Fruit fly (Drosophila melanogaster) whole organism, embryonic: ENCODE measurements around the gene tex.
A peak's percentile ranks its signal among the peaks of the same experiment; 100 is the strongest.

ENCODE experiments used
- Ada2b ChIP-seq: fragments of 200-800 bp; sonication (Bioruptor generic); IDR thresholded peaks from 2 replicates; pipeline ENCODE4 v1.3.6; 2022; ENCODE audit warnings: missing biosample characterization, missing genetic modification characterization
- Asciz ChIP-seq: fragments of 200-800 bp; sonication (Bioruptor generic); optimal IDR thresholded peaks from 2 replicates; lab custom pipeline; 2017; ENCODE audit warnings: missing biosample characterization, mild to moderate bottlenecking, missing genetic modification characterization, missing genetic modification reagents
- Atf6 ChIP-seq: fragments of 200-800 bp; sonication (Bioruptor generic); IDR thresholded peaks from 2 replicates; pipeline ENCODE4 v1.3.6; 2022; ENCODE audit warnings: missing biosample characterization, missing genetic modification characterization
- CG12219 ChIP-seq: fragments of 200-800 bp; sonication (Bioruptor generic); optimal IDR thresholded peaks from 3 replicates; lab custom pipeline; 2018; ENCODE audit warnings: missing biosample characterization, mild to moderate bottlenecking, missing genetic modification characterization
- CG1233 ChIP-seq: fragments of 200-800 bp; sonication (Bioruptor generic); optimal IDR thresholded peaks from 4 replicates; lab custom pipeline; 2018; ENCODE audit warnings: missing biosample characterization, mild to moderate bottlenecking, missing genetic modification characterization
- CG14014 ChIP-seq: fragments of 200-800 bp; sonication (Bioruptor generic); IDR thresholded peaks from 2 replicates; pipeline ENCODE4 v1.3.6; 2022; ENCODE audit warnings: missing biosample characterization, missing genetic modification characterization
- CG14710 ChIP-seq: fragments of 200-800 bp; sonication (Bioruptor generic); optimal IDR thresholded peaks from 3 replicates; lab custom pipeline; 2019; ENCODE audit warnings: missing biosample characterization, mild to moderate bottlenecking, missing genetic modification characterization, moderate library complexity
- CG1529 ChIP-seq: fragments of 200-800 bp; sonication (Bioruptor generic); optimal IDR thresholded peaks from 3 replicates; lab custom pipeline; 2018; ENCODE audit warnings: missing biosample characterization, missing genetic modification characterization
- CG18011 ChIP-seq: fragments of 200-800 bp; sonication (Bioruptor generic); optimal IDR thresholded peaks from 2 replicates; lab custom pipeline; 2017; ENCODE audit warnings: missing biosample characterization, missing genetic modification characterization, mild to moderate bottlenecking, moderate library complexity, missing genotype
- CG18262 ChIP-seq: fragments of 200-800 bp; optimal IDR thresholded peaks from 3 replicates; lab custom pipeline; 2019; ENCODE audit warnings: missing biosample characterization, mild to moderate bottlenecking, missing genetic modification characterization, moderate library complexity
- CG30431 ChIP-seq: fragments of 200-800 bp; sonication (Bioruptor generic); optimal IDR thresholded peaks from 2 replicates; lab custom pipeline; 2017; ENCODE audit warnings: missing biosample characterization, missing genetic modification characterization
- CG32767 ChIP-seq: fragments of 200-800 bp; sonication (Bioruptor generic); IDR thresholded peaks from 2 replicates; pipeline ENCODE4 v1.3.6; 2022; ENCODE audit warnings: missing biosample characterization, missing genetic modification characterization
- CG3847 ChIP-seq: fragments of 200-800 bp; sonication (Bioruptor generic); IDR thresholded peaks from 2 replicates; pipeline ENCODE4 v1.3.6; 2022; ENCODE audit warnings: missing biosample characterization, missing genetic modification characterization
- CG3995 ChIP-seq: fragments of 200-800 bp; sonication (Bioruptor generic); optimal IDR thresholded peaks from 3 replicates; lab custom pipeline; 2016; ENCODE audit warnings: missing biosample characterization, missing genetic modification characterization
- CG6791 ChIP-seq: fragments of 200-800 bp; sonication (Bioruptor generic); IDR thresholded peaks from 3 replicates; pipeline ENCODE4 v1.3.6; 2022; ENCODE audit warnings: missing biosample characterization, missing genetic modification characterization; ENCODE audit not compliant: partially characterized antibody
- CG6854 ChIP-seq: fragments of 200-800 bp; sonication (Bioruptor generic); optimal IDR thresholded peaks from 3 replicates; lab custom pipeline; 2017; ENCODE audit warnings: missing biosample characterization, mild to moderate bottlenecking, missing genetic modification characterization
- CG7372 ChIP-seq: fragments of 200-800 bp; sonication (Bioruptor generic); IDR thresholded peaks from 2 replicates; pipeline ENCODE4 v1.3.6; 2022; ENCODE audit warnings: missing biosample characterization, missing genetic modification characterization
- Dad ChIP-seq: fragments of 200-800 bp; sonication (Bioruptor generic); optimal IDR thresholded peaks from 3 replicates; lab custom pipeline; 2016; ENCODE audit warnings: missing biosample characterization, missing genetic modification characterization
- HLH4C ChIP-seq: fragments of 200-800 bp; sonication (Bioruptor generic); IDR thresholded peaks from 3 replicates; pipeline ENCODE4 v1.3.6; 2022; ENCODE audit warnings: missing biosample characterization, missing genetic modification characterization; ENCODE audit not compliant: partially characterized antibody
- HmgZ ChIP-seq: fragments of 200-800 bp; sonication (Bioruptor generic); optimal IDR thresholded peaks from 2 replicates; lab custom pipeline; 2018; ENCODE audit warnings: missing biosample characterization, mild to moderate bottlenecking, missing genetic modification characterization
- Max ChIP-seq: fragments of 200-800 bp; sonication (Bioruptor generic); optimal IDR thresholded peaks from 2 replicates; lab custom pipeline; 2016; ENCODE audit warnings: missing biosample characterization, mild to moderate bottlenecking, missing genetic modification characterization
- Mes4 ChIP-seq: fragments of 200-800 bp; sonication (Bioruptor generic); optimal IDR thresholded peaks from 2 replicates; lab custom pipeline; 2016; ENCODE audit warnings: missing biosample characterization, missing genetic modification characterization
- Optix ChIP-seq: fragments of 200-800 bp; sonication (Bioruptor generic); IDR thresholded peaks from 3 replicates; pipeline ENCODE4 v1.3.6; 2022; ENCODE audit warnings: missing biosample characterization, missing genetic modification characterization
- caup ChIP-seq: fragments of 200-800 bp; sonication (Bioruptor generic); optimal IDR thresholded peaks from 3 replicates; lab custom pipeline; 2017; ENCODE audit warnings: missing biosample characterization, mild to moderate bottlenecking, missing genetic modification characterization, moderate library complexity; ENCODE audit not compliant: severe bottlenecking
- chm ChIP-seq: fragments of 200-800 bp; sonication (Bioruptor generic); IDR thresholded peaks from 2 replicates; pipeline ENCODE4 v1.3.6; 2022; ENCODE audit warnings: missing biosample characterization, missing genetic modification characterization
- crol ChIP-seq: fragments of 200-800 bp; sonication (Bioruptor generic); IDR thresholded peaks from 2 replicates; pipeline ENCODE4 v1.3.6; 2022; ENCODE audit warnings: missing biosample characterization, missing genetic modification characterization
- crp ChIP-seq, 2 experiments: fragments of 200-800 bp; sonication (Bioruptor generic); optimal IDR thresholded peaks; 2 replicates in 1 of 2; 3 replicates in 1 of 2; lab custom pipeline; 2017; ENCODE audit warnings: missing biosample characterization in 2 of 2, missing genetic modification characterization in 2 of 2, mild to moderate bottlenecking in 1 of 2, moderate library complexity in 1 of 2
- emc ChIP-seq: fragments of 200-800 bp; sonication (Bioruptor generic); optimal IDR thresholded peaks from 2 replicates; lab custom pipeline; 2016; ENCODE audit warnings: missing biosample characterization, missing genetic modification characterization
- gcm ChIP-seq: fragments of 200-800 bp; sonication (Bioruptor generic); optimal IDR thresholded peaks from 2 replicates; lab custom pipeline; 2019; ENCODE audit warnings: missing biosample characterization, mild to moderate bottlenecking, missing genetic modification characterization, moderate library complexity
- hb ChIP-seq: fragments of 200-800 bp; sonication (Bioruptor generic); IDR thresholded peaks from 3 replicates; pipeline ENCODE4 v1.3.6; 2022; ENCODE audit warnings: missing biosample characterization, missing genetic modification characterization; ENCODE audit not compliant: partially characterized antibody
- her ChIP-seq: fragments of 200-800 bp; sonication (Bioruptor generic); optimal IDR thresholded peaks from 2 replicates; lab custom pipeline; 2016; ENCODE audit warnings: missing biosample characterization, missing genetic modification characterization
- hth ChIP-seq: fragments of >200 bp; optimal IDR thresholded peaks from 2 replicates; lab custom pipeline; 2017; ENCODE audit warnings: inconsistent platforms
- lab ChIP-seq: fragments of 200-800 bp; sonication (Bioruptor generic); optimal IDR thresholded peaks from 3 replicates; lab custom pipeline; 2017; ENCODE audit warnings: missing biosample characterization, missing genetic modification characterization, mild to moderate bottlenecking, moderate library complexity, missing genetic modification reagents
- lov ChIP-seq, 2 experiments: fragments of 200-800 bp in 1 of 2; fragments of >200 bp in 1 of 2; sonication (Bioruptor generic) in 1 of 2; IDR thresholded peaks in 1 of 2; optimal IDR thresholded peaks in 1 of 2; 2 replicates in 1 of 2; 3 replicates in 1 of 2; pipeline versions ENCODE4 v1.3.6 to Lab custom; 2017 to 2022; ENCODE audit warnings: missing biosample characterization in 1 of 2, missing genetic modification characterization in 1 of 2
- maf-S ChIP-seq: fragments of 200-800 bp; sonication (Bioruptor generic); optimal IDR thresholded peaks from 2 replicates; lab custom pipeline; 2016; ENCODE audit warnings: missing biosample characterization, missing genetic modification characterization
- nmo ChIP-seq: fragments of 200-800 bp; sonication (Bioruptor generic); optimal IDR thresholded peaks from 2 replicates; lab custom pipeline; 2018; ENCODE audit warnings: missing biosample characterization, mild to moderate bottlenecking, missing genetic modification characterization, moderate library complexity
- oc ChIP-seq: fragments of 200-800 bp; sonication (Bioruptor generic); optimal IDR thresholded peaks from 2 replicates; lab custom pipeline; 2018; ENCODE audit warnings: missing biosample characterization, mild to moderate bottlenecking, missing genetic modification characterization, moderate library complexity
- odd ChIP-seq: fragments of 200-800 bp; sonication (Bioruptor generic); optimal IDR thresholded peaks from 2 replicates; lab custom pipeline; 2017; ENCODE audit warnings: missing biosample characterization, mild to moderate bottlenecking, missing genetic modification characterization
- psq ChIP-seq: fragments of 200-800 bp; sonication (Bioruptor generic); optimal IDR thresholded peaks from 2 replicates; lab custom pipeline; 2017; ENCODE audit warnings: missing biosample characterization, missing genetic modification characterization
- pum ChIP-seq: fragments of 200-800 bp; sonication (Bioruptor generic); optimal IDR thresholded peaks from 2 replicates; lab custom pipeline; 2016; ENCODE audit warnings: missing biosample characterization, missing genetic modification characterization
- ro ChIP-seq: fragments of 200-800 bp; sonication (Bioruptor generic); IDR thresholded peaks from 2 replicates; pipeline ENCODE4 v1.3.6; 2022; ENCODE audit warnings: missing biosample characterization, missing genetic modification characterization
- row ChIP-seq: fragments of 200-800 bp; sonication (Bioruptor generic); IDR thresholded peaks from 3 replicates; pipeline ENCODE4 v1.3.6; 2022; ENCODE audit warnings: missing biosample characterization, missing genetic modification characterization
- sr ChIP-seq: fragments of 200-800 bp; sonication (Bioruptor generic); IDR thresholded peaks from 3 replicates; pipeline ENCODE4 v1.3.6; 2022; ENCODE audit warnings: missing biosample characterization, missing genetic modification characterization
- tin ChIP-seq: fragments of 200-800 bp; sonication (Bioruptor generic); optimal IDR thresholded peaks from 3 replicates; lab custom pipeline; 2016; ENCODE audit warnings: missing biosample characterization, missing genetic modification characterization
- trh ChIP-seq: fragments of 200-800 bp; sonication (Bioruptor generic); optimal IDR thresholded peaks from 2 replicates; lab custom pipeline; 2016; ENCODE audit warnings: missing biosample characterization, missing genetic modification characterization
- usp ChIP-seq: fragments of >200 bp; optimal IDR thresholded peaks from 2 replicates; lab custom pipeline; 2017; ENCODE audit warnings: missing biosample characterization, missing genetic modification characterization
- wek ChIP-seq: fragments of 200-800 bp; sonication (Bioruptor generic); optimal IDR thresholded peaks from 3 replicates; lab custom pipeline; 2018; ENCODE audit warnings: missing biosample characterization, mild to moderate bottlenecking, missing genetic modification characterization, moderate library complexity
- z ChIP-seq: fragments of 200-800 bp; sonication (Bioruptor generic); IDR thresholded peaks from 3 replicates; pipeline ENCODE4 v1.3.6; 2022; ENCODE audit warnings: missing biosample characterization, missing genetic modification characterization
- zfh1 ChIP-seq: fragments of 200-800 bp; sonication (Bioruptor generic); IDR thresholded peaks from 3 replicates; pipeline ENCODE4 v1.3.6; 2022; ENCODE audit warnings: missing biosample characterization, missing genetic modification characterization

Gene tex

dm6 chr3R:8264302-8265080 is 44.0 kb downstream of the tex start, which contains the start of the genes RPA1 and Mcm2 (continued):
- TF ChIP-seq CG14710 (tag; lab: Kevin White, UChicago) (peak; percentile 82), pum (GFP tag; lab: Kevin White, UChicago) (peak; percentile 44), Mes4 (GFP tag; lab: Kevin White, UChicago) (no peak), odd (GFP tag; lab: Kevin White, UChicago) (no peak), Max (GFP tag; lab: Kevin White, UChicago) (peak; percentile 57), Ada2b (peak; percentile 32), Asciz (GFP tag; lab: Kevin White, UChicago) (no peak), CG1529 (GFP tag; lab: Kevin White, UChicago) (peak; percentile 35), gcm (GFP tag; lab: Kevin White, UChicago) (peak; percentile 63), ro (GFP tag; lab: Robert Waterston, UW) (peak; percentile 32; the same call in 1 of the 2 replicates), CG3847 (GFP tag; lab: Robert Waterston, UW) (peak; percentile 76; the same call in 1 of the 2 replicates), caup (GFP tag; lab: Kevin White, UChicago) (peak; percentile 59), hb (GFP tag; lab: Robert Waterston, UW) (no peak), usp (GFP tag; lab: Kevin White, UChicago) (no peak), zfh1 (GFP tag; lab: Robert Waterston, UW) (peak; percentile 82), crp (GFP tag; optimal IDR thresholded peaks at IDR 0.05; lab: Kevin White, UChicago) (peak in 1 of 2 experiments; percentile 42), CG6791 (GFP tag; lab: Robert Waterston, UW) (peak; percentile 43; the same call in 1 of the 3 replicates), CG6854 (GFP tag; lab: Kevin White, UChicago) (no peak), row (GFP tag; lab: Robert Waterston, UW) (peak; percentile 93), CG32767 (GFP tag; lab: Robert Waterston, UW) (no peak), emc (no peak), CG18011 (GFP tag; lab: Kevin White, UChicago) (peak; percentile 35), z (no peak), chm (GFP tag; lab: Robert Waterston, UW) (peak; percentile 79), sr (GFP tag; lab: Robert Waterston, UW) (peak; percentile 52; the same call in 1 of the 3 replicates), maf-S (GFP tag; lab: Kevin White, UChicago) (peak; percentile 23), crol (GFP tag; lab: Robert Waterston, UW) (no peak), CG3995 (peak; percentile 67), CG14014 (GFP tag; lab: Robert Waterston, UW) (peak; percentile 76), trh (GFP tag; lab: Kevin White, UChicago) (peak; percentile 49), HmgZ (tag; lab: Kevin White, UChicago) (peak; percentile 63), her (GFP tag; lab: Kevin White, UChicago) (no peak), Optix (GFP tag; lab: Robert Waterston, UW) (no peak; the same call in 2 of the 3 replicates), CG18262 (peak; percentile 84), CG12219 (GFP tag; lab: Kevin White, UChicago) (peak; percentile 50), Atf6 (GFP tag; lab: Robert Waterston, UW) (peak; percentile 50; the same call in 1 of the 2 replicates), lov (optimal IDR thresholded peaks at IDR 0.05; lab: Kevin White, UChicago) (no peak), lov (GFP tag; IDR thresholded peaks at IDR 0.05; lab: Robert Waterston, UW) (no peak), Dad (GFP tag; lab: Kevin White, UChicago) (no peak), hth (lab: Kevin White, UChicago) (no peak), tin (GFP tag; lab: Kevin White, UChicago) (peak; percentile 81), wek (GFP tag; lab: Kevin White, UChicago) (no peak), HLH4C (GFP tag; lab: Robert Waterston, UW) (no peak), oc (peak; percentile 40), nmo (peak; percentile 87), CG1233 (GFP tag; lab: Kevin White, UChicago) (peak; percentile 73), CG30431 (GFP tag; lab: Kevin White, UChicago) (peak; percentile 69), lab (GFP tag; lab: Kevin White, UChicago) (no peak), CG7372 (GFP tag; lab: Robert Waterston, UW) (peak; percentile 72; the same call in 1 of the 2 replicates), psq (GFP tag; lab: Kevin White, UChicago) (peak; percentile 38)
